Fruit fly (Drosophila melanogaster): ENCODE results near the gene sls.

sls gene

DNA sequence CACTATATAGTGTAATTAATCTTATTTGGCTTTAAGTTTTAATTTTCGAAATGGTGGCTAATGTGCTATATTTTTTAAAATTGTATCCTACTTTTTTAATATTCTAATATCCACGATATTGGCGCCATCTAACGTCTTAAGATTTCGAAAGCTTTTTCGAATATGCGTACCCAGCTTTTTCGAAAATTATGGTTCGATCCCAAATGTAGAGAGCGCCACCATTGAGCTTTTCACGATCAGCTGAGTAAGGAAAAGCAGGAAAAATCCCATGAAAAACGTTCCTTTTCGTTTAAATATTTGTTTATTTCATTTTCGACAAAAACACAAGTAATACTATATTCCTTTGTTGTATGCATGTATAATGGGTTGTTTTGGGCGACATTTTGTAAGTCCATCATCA is 6.9 kb upstream of the sls start (continued):
- no peak for TF ChIP-seq onecut (GFP tag; IDR thresholded peaks at IDR 0.05)
- TF ChIP-seq Poxn (GFP tag; IDR thresholded peaks at IDR 0.05): no peak
- TF ChIP-seq B-H2 (GFP tag; optimal IDR thresholded peaks at IDR 0.05): no peak
- no peak for TF ChIP-seq psq (GFP tag; optimal IDR thresholded peaks at IDR 0.05)
- TF ChIP-seq Fer1 (GFP tag; optimal IDR thresholded peaks at IDR 0.05): no peak
- no peak for TF ChIP-seq nom (GFP tag; optimal IDR thresholded peaks at IDR 0.05)
- TF ChIP-seq CG11456 (GFP tag; IDR thresholded peaks at IDR 0.05): no peak
- no peak for TF ChIP-seq vnd (GFP tag; IDR thresholded peaks at IDR 0.05; ENCODE audit: partially characterized antibody)
- TF ChIP-seq CG4707 (GFP tag; optimal IDR thresholded peaks at IDR 0.05): no peak

DNA sequence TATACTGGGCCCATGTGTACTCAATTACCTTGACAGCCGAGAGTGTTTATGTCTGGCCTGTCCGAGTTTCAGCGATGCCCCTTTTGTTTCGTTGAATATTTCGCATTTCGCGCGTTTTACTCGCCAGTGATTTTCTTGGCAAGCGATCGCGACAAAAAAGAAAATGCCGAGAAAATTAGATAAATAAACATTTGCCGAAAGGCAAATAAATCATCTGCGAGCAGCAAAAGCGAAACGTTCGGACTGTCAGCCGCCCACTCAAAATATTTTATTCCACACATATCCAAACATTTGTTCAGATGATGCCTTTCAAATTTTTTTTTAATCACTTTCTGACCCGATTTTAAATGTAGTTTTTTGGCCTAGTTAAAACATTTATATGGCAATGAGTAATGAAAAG is 6.3 kb upstream of the sls start:
- TF ChIP-seq CG33557 (GFP tag; optimal IDR thresholded peaks at IDR 0.05): no peak
- no peak for TF ChIP-seq CG18011 (GFP tag; optimal IDR thresholded peaks at IDR 0.05)
- peak; percentile 71; the same call in 2 of the 3 replicates for TF ChIP-seq sr (GFP tag; IDR thresholded peaks at IDR 0.05)
- no peak for TF ChIP-seq CG2202 (tag; optimal IDR thresholded peaks at IDR 0.05)
- TF ChIP-seq sd (tag; optimal IDR thresholded peaks at IDR 0.05): peak; percentile 89
- 0 out of 3 replicates have a peak, but pooled peaks have one; percentile 8 for TF ChIP-seq so (GFP tag; IDR thresholded peaks at IDR 0.05)
- TF ChIP-seq fu2 (GFP tag; optimal IDR thresholded peaks at IDR 0.05): no peak
- no peak for TF ChIP-seq zfh2 (GFP tag; optimal IDR thresholded peaks at IDR 0.05)
- TF ChIP-seq crol (GFP tag; IDR thresholded peaks at IDR 0.05): no peak

DNA sequence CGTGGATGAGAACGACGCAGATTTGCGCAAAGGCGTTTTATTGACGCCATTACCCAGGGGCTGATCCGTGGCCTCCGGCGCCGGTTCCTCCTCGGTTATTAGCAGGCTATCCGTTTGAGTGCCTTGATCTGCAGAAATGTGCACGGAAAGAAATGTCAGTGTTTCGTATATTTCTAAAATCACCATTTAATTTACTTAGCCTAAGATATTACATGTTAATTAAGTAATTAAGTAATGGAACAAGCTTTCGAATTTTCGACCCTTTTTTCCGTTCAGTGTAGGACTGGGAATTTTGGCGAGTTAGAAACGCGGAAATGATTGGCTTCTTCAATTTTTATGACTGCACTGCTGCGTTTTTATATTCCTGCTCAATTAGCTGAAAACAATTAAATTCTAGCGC is 3.6 kb upstream of the sls start:
- no peak for TF ChIP-seq CG18764 (GFP tag; optimal IDR thresholded peaks at IDR 0.05)
- no peak for TF ChIP-seq CG2120 (GFP tag; optimal IDR thresholded peaks at IDR 0.05)

DNA sequence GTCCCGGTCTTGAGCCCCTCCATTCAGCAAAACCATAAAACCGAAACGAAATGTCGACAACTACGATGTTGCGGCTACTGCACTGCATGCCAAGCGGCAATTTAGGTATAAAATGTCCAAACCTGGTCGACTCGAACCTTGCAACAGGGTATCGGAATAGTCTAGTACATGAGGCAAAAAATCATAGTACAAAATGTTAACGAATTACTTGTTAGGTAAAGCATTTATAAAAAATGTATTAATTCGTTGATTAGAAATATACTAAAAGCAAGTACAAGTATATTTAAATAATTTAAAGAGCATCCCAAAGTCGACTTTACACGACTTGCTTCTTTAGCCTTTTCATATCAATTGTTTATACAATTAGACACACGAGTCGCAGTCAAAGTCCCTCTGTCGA is 2.6 kb upstream of the sls start:
- TF ChIP-seq dmrt11E (tag; optimal IDR thresholded peaks at IDR 0.05): peak; percentile 51
- TF ChIP-seq Atf6 (GFP tag; IDR thresholded peaks at IDR 0.05): no peak
- TF ChIP-seq Xrp1 (GFP tag; IDR thresholded peaks at IDR 0.05): 0 out of 2 replicates have a peak, but pooled peaks have one; percentile 22
- TF ChIP-seq Drgx (GFP tag; IDR thresholded peaks at IDR 0.05): peak; percentile 25; the same call in 1 of the 2 replicates
- peak; percentile 92 for TF ChIP-seq D19A (tag; optimal IDR thresholded peaks at IDR 0.05)
- TF ChIP-seq CG5180 (GFP tag; optimal IDR thresholded peaks at IDR 0.05): no peak
- no peak for TF ChIP-seq CG11695 (GFP tag; IDR thresholded peaks at IDR 0.05)
- peak; percentile 14 for TF ChIP-seq gem (tag; optimal IDR thresholded peaks at IDR 0.05)

DNA sequence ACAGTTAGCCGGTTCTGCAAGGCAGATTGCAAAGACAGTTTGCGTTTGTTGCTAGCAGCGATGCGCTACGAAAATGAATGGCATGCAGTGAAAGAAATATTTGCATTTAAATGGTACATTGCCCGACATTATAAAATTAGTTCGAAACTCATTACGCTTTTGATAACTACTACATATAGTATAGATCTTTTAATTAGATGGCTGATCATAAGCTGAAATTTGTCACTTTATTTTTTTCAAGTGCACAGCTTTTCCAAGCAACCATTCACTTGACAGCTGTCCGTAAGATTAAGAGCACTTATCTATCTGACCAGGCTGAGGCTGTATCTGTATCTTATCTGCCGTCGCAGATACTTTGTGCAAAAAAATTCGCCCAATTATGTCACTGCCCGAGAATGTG is 1.6 kb upstream of the sls start:
- TF ChIP-seq cwo (GFP tag; optimal IDR thresholded peaks at IDR 0.05): no peak
- TF ChIP-seq Pdp1 (GFP tag; optimal IDR thresholded peaks at IDR 0.05): no peak
- TF ChIP-seq amos (GFP tag; IDR thresholded peaks at IDR 0.05; ENCODE audit: partially characterized antibody): no peak
- no peak for TF ChIP-seq HHEX (GFP tag; optimal IDR thresholded peaks at IDR 0.05)
- no peak for TF ChIP-seq inv (GFP tag; IDR thresholded peaks at IDR 0.05; ENCODE audit: partially characterized antibody)
- no peak for TF ChIP-seq CG12236 (GFP tag; optimal IDR thresholded peaks at IDR 0.05)
- TF ChIP-seq aop (GFP tag; IDR thresholded peaks at IDR 0.05): no peak
- no peak for TF ChIP-seq prd (optimal IDR thresholded peaks at IDR 0.05)
- 0 out of 3 replicates have a peak, but pooled peaks have one; percentile 43 for TF ChIP-seq prd (GFP tag; IDR thresholded peaks at IDR 0.05)
- TF ChIP-seq fd96Cb (tag; optimal IDR thresholded peaks at IDR 0.05): peak; percentile 7
- no peak for TF ChIP-seq trh (GFP tag; optimal IDR thresholded peaks at IDR 0.05)
- TF ChIP-seq CG11723 (GFP tag; optimal IDR thresholded peaks at IDR 0.05): no peak
- TF ChIP-seq pum (GFP tag; optimal IDR thresholded peaks at IDR 0.05): no peak
- no peak for TF ChIP-seq usp (GFP tag; optimal IDR thresholded peaks at IDR 0.05)
- no peak for TF ChIP-seq CG12391 (tag; optimal IDR thresholded peaks at IDR 0.05)
- no peak for TF ChIP-seq Adf1 (GFP tag; IDR thresholded peaks at IDR 0.05)
- peak; percentile 31 for TF ChIP-seq nom (GFP tag; optimal IDR thresholded peaks at IDR 0.05)
- TF ChIP-seq H2.0 (GFP tag; IDR thresholded peaks at IDR 0.05): no peak
- no peak for TF ChIP-seq Eip74EF (GFP tag; optimal IDR thresholded peaks at IDR 0.05)
